Fruit fly (Drosophila melanogaster) whole organism, embryonic: Measurements from ENCODE around the gene Dbp73D.

Experiments
- CG10543 ChIP-seq: fragments of 200-800 bp; sonication (Bioruptor generic); optimal IDR thresholded peaks from 3 replicates; lab custom pipeline; 2017; ENCODE audit warnings: missing biosample characterization, mild to moderate bottlenecking, missing genetic modification characterization, moderate library complexity
- CG12219 ChIP-seq: fragments of 200-800 bp; sonication (Bioruptor generic); optimal IDR thresholded peaks from 3 replicates; lab custom pipeline; 2018; ENCODE audit warnings: missing biosample characterization, mild to moderate bottlenecking, missing genetic modification characterization
- CG30403 ChIP-seq: fragments of 200-800 bp; sonication (Bioruptor generic); optimal IDR thresholded peaks from 3 replicates; lab custom pipeline; 2016; ENCODE audit warnings: missing biosample characterization, missing genetic modification characterization
- CG7786 ChIP-seq: fragments of 200-800 bp; sonication (Bioruptor generic); optimal IDR thresholded peaks from 2 replicates; lab custom pipeline; 2016; ENCODE audit warnings: missing biosample characterization, missing genetic modification characterization
- CG9932 ChIP-seq: fragments of 200-800 bp; sonication (Bioruptor generic); IDR thresholded peaks from 2 replicates; pipeline ENCODE4 v1.3.6; 2022; ENCODE audit warnings: missing biosample characterization, missing genetic modification characterization
- ERR ChIP-seq: fragments of 200-800 bp; sonication (Bioruptor generic); optimal IDR thresholded peaks from 2 replicates; lab custom pipeline; 2016; ENCODE audit warnings: missing biosample characterization, missing genetic modification characterization
- MTF-1 ChIP-seq: fragments of 200-800 bp; sonication (Bioruptor generic); optimal IDR thresholded peaks from 2 replicates; lab custom pipeline; 2018; ENCODE audit warnings: missing biosample characterization, mild to moderate bottlenecking, missing genetic modification characterization, borderline replicate concordance
- Sox102F ChIP-seq: fragments of 200-800 bp; sonication (Bioruptor generic); optimal IDR thresholded peaks from 2 replicates; lab custom pipeline; 2018; ENCODE audit warnings: missing biosample characterization, mild to moderate bottlenecking, missing genetic modification characterization, moderate library complexity
- ci ChIP-seq: fragments of 200-800 bp; sonication (Bioruptor generic); IDR thresholded peaks from 3 replicates; pipeline ENCODE4 v1.3.6; 2022; ENCODE audit warnings: missing biosample characterization, missing genetic modification characterization
- fru ChIP-seq: fragments of >200 bp; optimal IDR thresholded peaks from 2 replicates; lab custom pipeline; 2017
- gcm2 ChIP-seq: fragments of 200-800 bp; sonication (Bioruptor generic); optimal IDR thresholded peaks from 2 replicates; lab custom pipeline; 2016; ENCODE audit warnings: missing biosample characterization, missing genetic modification characterization
- unc-4 ChIP-seq: fragments of 200-800 bp; sonication (Bioruptor generic); IDR thresholded peaks from 2 replicates; pipeline ENCODE4 v1.3.6; 2022; ENCODE audit warnings: missing biosample characterization, missing genetic modification characterization; ENCODE audit not compliant: partially characterized antibody
- unpg ChIP-seq: fragments of 200-800 bp; sonication (Bioruptor generic); optimal IDR thresholded peaks from 3 replicates; lab custom pipeline; 2018; ENCODE audit warnings: missing biosample characterization, mild to moderate bottlenecking, missing genetic modification characterization, moderate library complexity
- usp ChIP-seq: fragments of >200 bp; optimal IDR thresholded peaks from 2 replicates; lab custom pipeline; 2017; ENCODE audit warnings: missing biosample characterization, missing genetic modification characterization

- no peak for TF ChIP-seq CG7786
- no peak for TF ChIP-seq ci
- no peak for TF ChIP-seq CG9932 (GFP tag; lab: Robert Waterston, UW)
- no peak for TF ChIP-seq fru (lab: Kevin White, UChicago)
- TF ChIP-seq ERR (GFP tag; lab: Kevin White, UChicago): no peak
- TF ChIP-seq CG30403 (GFP tag; lab: Kevin White, UChicago): no peak
- TF ChIP-seq gcm2: no peak
- no peak for TF ChIP-seq CG10543
- no peak for TF ChIP-seq CG12219 (GFP tag; lab: Kevin White, UChicago)
- no peak for TF ChIP-seq unpg (GFP tag; lab: Kevin White, UChicago)
- no peak for TF ChIP-seq Sox102F
- no peak for TF ChIP-seq MTF-1
- TF ChIP-seq unc-4 (GFP tag; lab: Robert Waterston, UW): no peak
- TF ChIP-seq usp (GFP tag; lab: Kevin White, UChicago): no peak
Observed at dm6 chr3L:16695076-16695847, 35.4 kb downstream of the Dbp73D start.
